Fruit fly (Drosophila melanogaster) whole organism, prepupa: ENCODE data around the gene CG31788.

Source experiments
- Blimp-1 ChIP-seq: fragments of 200-800 bp; sonication (Bioruptor generic); optimal IDR thresholded peaks from 3 replicates; lab custom pipeline; 2017; ENCODE audit warnings: missing biosample characterization, missing genetic modification characterization, mild to moderate bottlenecking, moderate library complexity, missing genetic modification reagents
- CG10669 ChIP-seq: fragments of 200-800 bp; sonication (Bioruptor generic); optimal IDR thresholded peaks from 3 replicates; lab custom pipeline; 2018; ENCODE audit warnings: missing biosample characterization, mild to moderate bottlenecking, missing genetic modification characterization, moderate library complexity
- CG34406 ChIP-seq: fragments of 200-800 bp; sonication (Bioruptor generic); optimal IDR thresholded peaks from 3 replicates; lab custom pipeline; 2016; ENCODE audit warnings: missing biosample characterization, missing genetic modification characterization
- Smox ChIP-seq: fragments of 200-800 bp; sonication (Bioruptor generic); optimal IDR thresholded peaks from 3 replicates; lab custom pipeline; 2016; ENCODE audit warnings: missing biosample characterization, missing genetic modification characterization
- svp ChIP-seq: fragments of 200-800 bp; sonication (Bioruptor generic); peaks from one replicate; lab custom pipeline; 2016; ENCODE audit warnings: missing biosample characterization, missing genetic modification characterization

- TF ChIP-seq CG34406 (GFP tag; lab: Kevin White, UChicago) (no peak), CG10669 (GFP tag; lab: Kevin White, UChicago) (no peak), Blimp-1 (GFP tag; lab: Kevin White, UChicago) (no peak), svp (GFP tag; lab: Kevin White, UChicago) (no peak), Smox (GFP tag; lab: Kevin White, UChicago) (no peak)
Observed at dm6 chr2L:18304469-18304868, 46.7 kb upstream of the CG31788 start.
